Fruit fly (Drosophila melanogaster): ENCODE measurements around the gene Pdp.

The Pdp gene

DNA sequence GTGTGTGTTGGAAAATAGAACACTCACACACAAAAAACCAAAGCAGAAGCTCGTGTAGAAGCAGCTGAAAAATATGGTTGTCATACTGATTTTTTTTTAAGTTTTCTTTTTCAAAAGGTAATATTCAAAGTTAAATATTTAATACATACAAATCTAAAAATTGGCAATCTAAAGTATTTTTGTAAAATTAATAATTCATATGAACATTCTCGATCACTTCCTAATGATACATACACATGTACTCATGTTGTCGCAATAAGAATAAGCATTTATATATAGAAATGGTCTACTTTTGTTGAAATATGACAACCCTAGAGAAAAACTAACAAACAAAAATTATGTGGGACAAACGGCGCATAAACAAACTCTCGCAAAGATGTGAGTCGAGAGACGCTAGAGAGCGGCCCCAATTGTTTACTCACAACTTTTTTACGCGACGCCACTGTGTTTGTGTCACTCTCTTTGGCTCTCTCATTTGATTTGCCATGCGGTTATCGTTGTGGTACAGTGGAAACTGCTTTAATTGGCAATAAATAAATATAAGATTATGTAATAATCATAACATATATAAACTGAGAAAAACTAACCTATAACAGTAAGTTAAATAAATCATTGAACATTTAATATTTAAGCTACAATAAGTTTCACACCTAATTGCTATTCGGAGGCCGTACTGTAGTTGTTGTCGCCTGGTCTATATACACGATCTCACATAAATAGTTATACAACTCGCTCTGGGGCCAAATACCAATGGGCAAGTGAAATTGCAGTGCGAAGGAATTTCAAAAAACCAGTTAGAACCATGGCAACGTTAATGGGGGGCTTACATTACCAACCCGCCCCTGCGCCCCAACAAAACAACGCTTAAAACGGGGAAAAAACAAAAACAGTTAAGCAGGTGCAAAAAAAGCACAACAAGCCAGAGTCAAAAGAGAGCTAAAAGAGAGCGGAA lies 27.8 kb downstream of the Pdp start (continued):
- TF ChIP-seq sr (GFP tag; IDR thresholded peaks at IDR 0.05) (peak; percentile 91), CG6683 (GFP tag; optimal IDR thresholded peaks at IDR 0.05) (peak; percentile 96), bowl (GFP tag; IDR thresholded peaks at IDR 0.05) (peak; percentile 98), pb (GFP tag; optimal IDR thresholded peaks at IDR 0.05) (peak; percentile 58), Bgb (GFP tag; IDR thresholded peaks at IDR 0.05; ENCODE audit: partially characterized antibody) (no peak), CG11696 (GFP tag; IDR thresholded peaks at IDR 0.05) (peak; percentile 94), CG3847 (GFP tag; IDR thresholded peaks at IDR 0.05) (peak; percentile 99), CG32772 (GFP tag; IDR thresholded peaks at IDR 0.05) (peak; percentile 98), CG6689 (GFP tag; IDR thresholded peaks at IDR 0.05) (peak; percentile 98), CG12071 (GFP tag; optimal IDR thresholded peaks at IDR 0.05) (peak; percentile 97), CG7839 (tag; optimal IDR thresholded peaks at IDR 0.05) (peak; percentile 99), dpn (GFP tag; optimal IDR thresholded peaks at IDR 0.05) (peak; percentile 40 to 98), Ravus (GFP tag; IDR thresholded peaks at IDR 0.05) (peak; percentile 95), CG34224 (GFP tag; IDR thresholded peaks at IDR 0.05; ENCODE audit: partially characterized antibody) (peak; percentile 30; the same call in 1 of the 3 replicates), run (tag; optimal IDR thresholded peaks at IDR 0.05) (peak; percentile 94), CG2199 (GFP tag; IDR thresholded peaks at IDR 0.05) (peak; percentile 95), CG8388 (GFP tag; optimal IDR thresholded peaks at IDR 0.05) (peak; percentile 97), usp (GFP tag; optimal IDR thresholded peaks at IDR 0.05) (no peak), gfzf (GFP tag; optimal IDR thresholded peaks at IDR 0.05) (no peak), CG30431 (GFP tag; optimal IDR thresholded peaks at IDR 0.05) (peak; percentile 91), NK7.1 (GFP tag; optimal IDR thresholded peaks at IDR 0.05) (peak; percentile 83), Fer3 (tag; optimal IDR thresholded peaks at IDR 0.05) (peak; percentile 99), grn (GFP tag; optimal IDR thresholded peaks at IDR 0.05) (peak; percentile 63), repo (GFP tag; optimal IDR thresholded peaks at IDR 0.05) (no peak), mam (GFP tag; optimal IDR thresholded peaks at IDR 0.05) (peak; percentile 71), CG8924 (tag; optimal IDR thresholded peaks at IDR 0.05) (peak; percentile 99), hth (optimal IDR thresholded peaks at IDR 0.05) (no peak), sima (GFP tag; optimal IDR thresholded peaks at IDR 0.05) (peak; percentile 56), CG4617 (GFP tag; optimal IDR thresholded peaks at IDR 0.05; ENCODE audit: borderline replicate concordance) (peak; percentile 90), CG31224 (GFP tag; IDR thresholded peaks at IDR 0.05) (peak; percentile 96), CG6854 (GFP tag; optimal IDR thresholded peaks at IDR 0.05) (peak; percentile 97), sens-2 (GFP tag; IDR thresholded peaks at IDR 0.05) (peak; percentile 95), B-H2 (GFP tag; optimal IDR thresholded peaks at IDR 0.05) (peak; percentile 100), CG14014 (GFP tag; IDR thresholded peaks at IDR 0.05) (peak; percentile 99), CG14965 (GFP tag; optimal IDR thresholded peaks at IDR 0.05; ENCODE audit: borderline replicate concordance) (no peak), nerfin-1 (tag; optimal IDR thresholded peaks at IDR 0.05) (peak; percentile 97), p53 (GFP tag; optimal IDR thresholded peaks at IDR 0.05) (no peak), cato (GFP tag; optimal IDR thresholded peaks at IDR 0.05; ENCODE audit: borderline replicate concordance) (peak; percentile 87), Antp (GFP tag; optimal IDR thresholded peaks at IDR 0.05) (peak; percentile 72), lmd (GFP tag; IDR thresholded peaks at IDR 0.05) (peak; percentile 98), CG17568 (GFP tag; optimal IDR thresholded peaks at IDR 0.05) (peak; percentile 97), al (GFP tag; IDR thresholded peaks at IDR 0.05) (peak; percentile 98), C15 (GFP tag; IDR thresholded peaks at IDR 0.05) (peak; percentile 93), CG1024 (GFP tag; IDR thresholded peaks at IDR 0.05) (peak; percentile 95), chif (GFP tag; optimal IDR thresholded peaks at IDR 0.05) (peak; percentile 31 to 73), CG16779 (GFP tag; IDR thresholded peaks at IDR 0.05) (peak; percentile 97), HLH3B (GFP tag; IDR thresholded peaks at IDR 0.05) (peak; percentile 99), Sry-δ (GFP tag; optimal IDR thresholded peaks at IDR 0.05) (no peak), Rx (GFP tag; IDR thresholded peaks at IDR 0.05) (peak; percentile 94)
